Worm (Caenorhabditis elegans) whole organism, L1 larva: Measurements from ENCODE around the gene col-154.

ENCODE experiments used
- alr-1 ChIP-seq: fragments of 200-800 bp; sonication (Bioruptor generic); optimal IDR thresholded peaks from 2 replicates; lab custom pipeline; 2018; ENCODE audit warnings: borderline replicate concordance, mild to moderate bottlenecking, missing genetic modification characterization, missing compliant biosample characterization
- aly-2 ChIP-seq: fragments of 150-350 bp; optimal IDR thresholded peaks from 2 replicates; lab custom pipeline; 2014; ENCODE audit warnings: missing biosample characterization, missing genetic modification characterization
- ceh-8 ChIP-seq: fragments of 200-800 bp; sonication (Bioruptor generic); optimal IDR thresholded peaks from 2 replicates; lab custom pipeline; 2018; ENCODE audit warnings: mild to moderate bottlenecking, missing genetic modification characterization, moderate library complexity, missing compliant biosample characterization
- ces-1 ChIP-seq: fragments of 150-350 bp; optimal IDR thresholded peaks from 2 replicates; lab custom pipeline; 2014; ENCODE audit warnings: missing biosample characterization, missing genetic modification reagents, missing genetic modification characterization
- dpl-1 ChIP-seq, 3 experiments: fragments of 150-350 bp in 2 of 3; sonication (generic microtip) in 1 of 3; optimal IDR thresholded peaks; 2 replicates each; lab custom pipeline; 2014 to 2017; ENCODE audit warnings: missing biosample characterization in 3 of 3, missing genetic modification characterization in 3 of 3, missing genetic modification reagents in 3 of 3
- efl-1 ChIP-seq, 4 experiments: fragments of 150-350 bp; optimal IDR thresholded peaks in 3 of 4; peaks in 1 of 4; 1 replicate in 1 of 4; 2 replicates in 3 of 4; lab custom pipeline; 2014; ENCODE audit warnings: missing biosample characterization in 2 of 4, missing genetic modification characterization in 2 of 4, missing genetic modification reagents in 2 of 4
- egl-13 ChIP-seq: sonication (generic microtip); optimal IDR thresholded peaks from 2 replicates; lab custom pipeline; 2016; ENCODE audit warnings: missing genotype, missing genetic modification reagents, missing genetic modification characterization, missing compliant biosample characterization
- egl-27 ChIP-seq, 2 experiments: fragments of 150-350 bp in 1 of 2; sonication (generic microtip); optimal IDR thresholded peaks; 3 replicates each; lab custom pipeline; 2017 to 2018; ENCODE audit warnings: missing biosample characterization in 2 of 2, missing genetic modification characterization in 2 of 2, missing genetic modification reagents in 2 of 2
- elt-2 ChIP-seq: sonication (generic microtip); optimal IDR thresholded peaks from 2 replicates; lab custom pipeline; 2016; ENCODE audit warnings: missing genetic modification characterization, mild to moderate bottlenecking, inconsistent platforms, missing compliant biosample characterization, missing genetic modification reagents
- elt-3 ChIP-seq, 6 experiments: fragments of 150-350 bp in 1 of 6; sonication (generic microtip); optimal IDR thresholded peaks; 2 replicates each; lab custom pipeline; 2017 to 2018; ENCODE audit warnings: missing biosample characterization in 6 of 6, missing genetic modification characterization in 6 of 6, inconsistent platforms in 1 of 6
- fkh-10 ChIP-seq: sonication (generic microtip); optimal IDR thresholded peaks from 2 replicates; lab custom pipeline; 2017; ENCODE audit warnings: missing biosample characterization, missing genetic modification reagents, missing genetic modification characterization
- fkh-4 ChIP-seq: sonication (generic microtip); optimal IDR thresholded peaks from 2 replicates; lab custom pipeline; 2016; ENCODE audit warnings: missing compliant biosample characterization, missing genetic modification characterization, borderline replicate concordance
- fkh-8 ChIP-seq: sonication (generic microtip); optimal IDR thresholded peaks from 2 replicates; lab custom pipeline; 2016; ENCODE audit warnings: mild to moderate bottlenecking, missing genetic modification characterization, missing compliant biosample characterization
- grh-1 ChIP-seq: fragments of 200-800 bp; sonication (Bioruptor generic); IDR thresholded peaks from 2 replicates; pipeline ENCODE4 v1.3.6; 2022; ENCODE audit warnings: missing genetic modification reagents, missing genetic modification characterization, missing compliant biosample characterization
- isw-1 ChIP-seq: fragments of 200-800 bp; sonication (Bioruptor generic); IDR thresholded peaks from 2 replicates; pipeline ENCODE4 v1.3.6; 2022; ENCODE audit warnings: missing genetic modification characterization, missing compliant biosample characterization
- lin-13 ChIP-seq: fragments of 150-350 bp; optimal IDR thresholded peaks from 2 replicates; lab custom pipeline; 2014; ENCODE audit warnings: missing biosample characterization, missing genetic modification reagents, missing genetic modification characterization
- lin-14 ChIP-seq: fragments of 200-800 bp; sonication (Bioruptor generic); optimal IDR thresholded peaks from 2 replicates; lab custom pipeline; 2018; ENCODE audit warnings: mild to moderate bottlenecking, missing genetic modification characterization, moderate library complexity, missing compliant biosample characterization
- lin-35 ChIP-seq, 2 experiments: fragments of 150-350 bp; optimal IDR thresholded peaks; 2 replicates each; lab custom pipeline; 2014; ENCODE audit warnings: missing biosample characterization in 2 of 2, missing genetic modification characterization in 2 of 2, missing genetic modification reagents in 2 of 2
- lir-3 ChIP-seq: sonication (generic microtip); optimal IDR thresholded peaks from 2 replicates; lab custom pipeline; 2016; ENCODE audit warnings: mild to moderate bottlenecking, missing genetic modification characterization, moderate library complexity, missing compliant biosample characterization; ENCODE audit not compliant: poor library complexity
- lsy-2 ChIP-seq, 2 experiments: fragments of 150-350 bp; optimal IDR thresholded peaks; 2 replicates each; lab custom pipeline; 2014; ENCODE audit warnings: missing biosample characterization in 2 of 2, missing genetic modification characterization in 2 of 2
- mab-9 ChIP-seq: fragments of 200-800 bp; sonication (Bioruptor generic); IDR thresholded peaks from 2 replicates; pipeline ENCODE4 v1.3.6; 2022; ENCODE audit warnings: missing genetic modification reagents, missing genetic modification characterization, missing compliant biosample characterization
- mef-2 ChIP-seq: fragments of 150-350 bp; optimal IDR thresholded peaks from 2 replicates; lab custom pipeline; 2014; ENCODE audit warnings: missing biosample characterization, missing genetic modification characterization
- mep-1 ChIP-seq: fragments of 150-350 bp; optimal IDR thresholded peaks from 2 replicates; lab custom pipeline; 2014; ENCODE audit warnings: missing biosample characterization, missing genetic modification characterization
- nhr-19 ChIP-seq: fragments of 200-800 bp; sonication (Bioruptor generic); conservative IDR thresholded peaks from 2 replicates; pipeline ENCODE4 v1.3.6; 2022; ENCODE audit warnings: missing genetic modification characterization, missing compliant biosample characterization
- nhr-20 ChIP-seq: sonication (generic microtip); optimal IDR thresholded peaks from 2 replicates; lab custom pipeline; 2016; ENCODE audit warnings: mild to moderate bottlenecking, missing genetic modification characterization, missing compliant biosample characterization
- nhr-237 ChIP-seq: fragments of 150-350 bp; optimal IDR thresholded peaks from 2 replicates; lab custom pipeline; 2014; ENCODE audit warnings: missing biosample characterization, missing genetic modification characterization
- nhr-28 ChIP-seq: fragments of 150-350 bp; optimal IDR thresholded peaks from 2 replicates; lab custom pipeline; 2014; ENCODE audit warnings: missing biosample characterization, missing genetic modification characterization
- nhr-71 ChIP-seq: sonication (generic microtip); optimal IDR thresholded peaks from 2 replicates; lab custom pipeline; 2016; ENCODE audit warnings: mild to moderate bottlenecking, missing genetic modification characterization, moderate library complexity, missing compliant biosample characterization
- nhr-76 ChIP-seq: sonication (generic microtip); optimal IDR thresholded peaks from 2 replicates; lab custom pipeline; 2017; ENCODE audit warnings: missing biosample characterization, missing genetic modification characterization
- nhr-77 ChIP-seq: fragments of 150-350 bp; optimal IDR thresholded peaks from 2 replicates; lab custom pipeline; 2014; ENCODE audit warnings: missing biosample characterization, missing genetic modification characterization
- pax-3 ChIP-seq: fragments of 200-800 bp; sonication (Bioruptor generic); optimal IDR thresholded peaks from 2 replicates; lab custom pipeline; 2018; ENCODE audit warnings: mild to moderate bottlenecking, missing genetic modification characterization, moderate library complexity, missing compliant biosample characterization
- pqm-1 ChIP-seq: sonication (generic microtip); optimal IDR thresholded peaks from 3 replicates; lab custom pipeline; 2017; ENCODE audit warnings: missing biosample characterization, missing genetic modification characterization
- rnt-1 ChIP-seq: sonication (generic microtip); optimal IDR thresholded peaks from 2 replicates; lab custom pipeline; 2016; ENCODE audit warnings: mild to moderate bottlenecking, missing genetic modification characterization, moderate library complexity, missing compliant biosample characterization
- skn-1 ChIP-seq: fragments of 150-350 bp; optimal IDR thresholded peaks from 2 replicates; lab custom pipeline; 2014; ENCODE audit warnings: missing biosample characterization, missing genetic modification characterization
- sup-37 ChIP-seq: fragments of 200-800 bp; sonication (Bioruptor generic); optimal IDR thresholded peaks from 2 replicates; lab custom pipeline; 2018; ENCODE audit warnings: mild to moderate bottlenecking, missing genetic modification characterization, missing compliant biosample characterization
- tlp-1 ChIP-seq: fragments of 150-350 bp; optimal IDR thresholded peaks from 2 replicates; lab custom pipeline; 2014; ENCODE audit warnings: missing biosample characterization, missing genetic modification characterization
- unc-86 ChIP-seq: sonication (generic microtip); optimal IDR thresholded peaks from 2 replicates; lab custom pipeline; 2016; ENCODE audit warnings: missing genetic modification characterization, missing compliant biosample characterization
- unc-98 ChIP-seq: fragments of 200-800 bp; sonication (Bioruptor generic); IDR thresholded peaks from 2 replicates; pipeline ENCODE4 v1.3.6; 2022; ENCODE audit warnings: missing genetic modification characterization, missing compliant biosample characterization
- vab-15 ChIP-seq: sonication (generic microtip); optimal IDR thresholded peaks from 2 replicates; lab custom pipeline; 2017; ENCODE audit warnings: missing genotype, mild to moderate bottlenecking, missing genetic modification characterization, missing compliant biosample characterization
- xbp-1 ChIP-seq: sonication (generic microtip); optimal IDR thresholded peaks from 2 replicates; lab custom pipeline; 2016; ENCODE audit warnings: missing genetic modification characterization, missing compliant biosample characterization
- zip-4 ChIP-seq: fragments of 200-800 bp; sonication (Bioruptor generic); optimal IDR thresholded peaks from 2 replicates; lab custom pipeline; 2018; ENCODE audit warnings: mild to moderate bottlenecking, missing genetic modification characterization, moderate library complexity, missing compliant biosample characterization

Gene col-154

DNA sequence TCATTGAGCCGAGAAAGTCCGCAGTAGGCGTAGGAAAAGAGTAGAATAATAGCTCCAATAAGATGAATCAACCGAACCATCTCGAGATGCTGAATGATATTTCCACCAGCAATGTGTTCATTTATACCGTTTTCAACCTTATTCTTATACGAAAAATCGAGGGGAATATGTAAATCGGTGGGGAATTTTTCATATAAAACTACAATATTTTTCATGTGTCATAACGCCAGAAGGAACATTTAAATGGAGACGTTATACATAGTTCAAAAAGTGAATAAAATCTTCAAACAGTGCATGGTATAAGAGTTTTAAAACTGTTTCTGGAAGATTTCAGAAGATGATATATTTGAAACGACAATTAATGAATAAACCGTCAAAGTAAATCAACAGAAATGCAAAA lies 17.4 kb downstream of the col-154 start, which contains the start of gene nas-19:
TSS of gene nas-19 (minus strand) at position 101 of the 400 bp plus-strand sequence.
- TF ChIP-seq nhr-20 (tag; lab: Kevin White, UChicago): no peak
- TF ChIP-seq nhr-71 (tag; lab: Kevin White, UChicago): no peak
- no peak for TF ChIP-seq unc-98 (GFP tag; lab: Robert Waterston, UW)
- no peak for TF ChIP-seq isw-1 (GFP tag; lab: Robert Waterston, UW)
- TF ChIP-seq pqm-1: no peak
- no peak for TF ChIP-seq lsy-2 (tag; optimal IDR thresholded peaks at IDR 0.05; lab: Kevin White, UChicago)
- no peak for TF ChIP-seq sup-37 (GFP tag; lab: Kevin White, UChicago)
- no peak for TF ChIP-seq pax-3

DNA sequence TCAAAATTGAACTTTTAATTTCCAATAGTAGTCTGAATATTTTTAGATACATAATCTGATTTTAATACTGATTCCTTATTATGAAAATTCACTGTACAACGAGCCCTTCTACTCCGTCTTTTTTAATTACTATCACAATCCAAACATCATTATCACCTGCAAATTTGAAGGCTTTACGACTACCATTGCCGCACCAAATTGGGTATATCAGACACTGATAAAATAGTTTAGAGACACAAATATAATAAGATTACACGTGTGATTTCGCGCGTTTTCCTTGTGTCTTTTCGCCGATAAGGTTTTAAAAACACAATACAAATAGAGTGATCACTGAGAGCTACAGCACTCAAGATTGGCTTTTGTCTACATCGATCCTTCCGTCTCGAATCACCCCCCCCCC lies 17.9 kb downstream of the col-154 start:
- TF ChIP-seq pqm-1 (peak; percentile 74), tlp-1 (tag; lab: Kevin White, UChicago) (peak; percentile 82), elt-2 (tag; lab: Kevin White, UChicago) (peak; percentile 92), nhr-28 (tag; lab: Kevin White, UChicago) (no peak), nhr-19 (no peak)

DNA sequence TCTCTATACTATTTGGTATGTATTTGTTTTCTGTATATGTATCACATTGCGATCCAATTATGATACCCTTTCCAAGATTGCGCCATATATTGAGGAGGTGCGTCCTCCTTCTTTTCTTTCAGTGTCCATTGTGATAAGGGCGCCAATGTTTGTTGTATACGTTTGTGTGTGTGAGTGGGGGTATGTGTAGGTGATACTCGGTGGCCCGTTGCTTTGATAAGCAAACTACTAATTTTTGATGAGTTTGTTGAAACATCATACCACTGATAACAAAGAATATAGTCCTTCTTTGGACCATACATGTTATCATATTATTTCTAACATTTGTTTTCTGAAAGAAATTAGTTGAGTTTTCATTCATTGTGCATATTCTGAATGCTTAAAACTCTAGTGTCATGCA lies 18.5 kb downstream of the col-154 start:
- TF ChIP-seq unc-98 (GFP tag; lab: Robert Waterston, UW) (no peak), nhr-19 (no peak), fkh-10 (GFP tag; lab: Kevin White, UChicago) (no peak), elt-2 (tag; lab: Kevin White, UChicago) (peak; percentile 90), lin-14 (no peak), nhr-77 (tag; lab: Kevin White, UChicago) (no peak), nhr-71 (tag; lab: Kevin White, UChicago) (no peak), elt-3 (tag; optimal IDR thresholded peaks at IDR 0.05; lab: Kevin White, UChicago) (no peak), dpl-1 (GFP tag; optimal IDR thresholded peaks at IDR 0.05; lab: Kevin White, UChicago) (no peak), pqm-1 (peak; percentile 52), skn-1 (no peak), zip-4 (no peak), ceh-8 (GFP tag; lab: Kevin White, UChicago) (no peak), lin-35 (GFP tag; optimal IDR thresholded peaks at IDR 0.05; lab: Kevin White, UChicago) (peak in 1 of 2 experiments; percentile 20), rnt-1 (no peak), efl-1 (optimal IDR thresholded peaks at IDR 0.05; lab: Kevin White, UChicago) (no peak), efl-1 (GFP tag; optimal IDR thresholded peaks at IDR 0.05 in 1 of 2; lab: Kevin White, UChicago) (no peak)

DNA sequence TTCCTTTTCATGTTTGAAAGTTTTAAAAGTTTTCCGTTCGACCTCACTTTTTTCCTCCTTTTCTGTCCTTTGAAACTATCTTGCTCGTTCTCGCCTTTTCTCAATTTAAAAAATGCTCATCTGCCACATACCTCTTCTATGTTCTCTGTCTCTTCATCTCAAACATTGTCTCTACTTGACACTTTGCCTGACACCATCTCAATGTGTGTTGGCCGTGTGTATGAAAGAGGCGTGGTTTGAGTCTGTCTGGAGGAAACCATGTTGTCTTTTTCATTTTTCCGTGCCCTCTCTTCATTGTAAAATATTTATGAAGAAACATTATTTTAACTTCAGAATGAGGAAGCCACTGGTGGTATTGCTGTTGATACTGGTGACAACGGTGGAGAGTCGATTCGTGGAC lies 22.1 kb downstream of the col-154 start, which contains the start of gene K03B8.6:
TSS of gene K03B8.6 (plus strand) at position 334 of the 400 bp plus-strand sequence.
- no peak for TF ChIP-seq nhr-237 (tag; lab: Kevin White, UChicago)
- no peak for TF ChIP-seq grh-1 (GFP tag; lab: Robert Waterston, UW)
- TF ChIP-seq egl-13: no peak
- TF ChIP-seq alr-1 (tag; lab: Kevin White, UChicago): no peak
- TF ChIP-seq mef-2 (tag; lab: Kevin White, UChicago): no peak
- TF ChIP-seq lin-13 (GFP tag; lab: Kevin White, UChicago): no peak
- no peak for TF ChIP-seq xbp-1 (tag; lab: Kevin White, UChicago)
- TF ChIP-seq mab-9 (GFP tag; lab: Robert Waterston, UW): no peak
- no peak for TF ChIP-seq egl-27 (tag; optimal IDR thresholded peaks at IDR 0.05; lab: Kevin White, UChicago)
- TF ChIP-seq vab-15 (tag; lab: Kevin White, UChicago): no peak
- TF ChIP-seq efl-1 (optimal IDR thresholded peaks at IDR 0.05; lab: Kevin White, UChicago): no peak
- no peak for TF ChIP-seq efl-1 (GFP tag; optimal IDR thresholded peaks at IDR 0.05 in 1 of 2; lab: Kevin White, UChicago)
- TF ChIP-seq nhr-28 (tag; lab: Kevin White, UChicago): no peak
- no peak for TF ChIP-seq lir-3
- no peak for TF ChIP-seq mep-1 (tag; lab: Kevin White, UChicago)
- no peak for TF ChIP-seq unc-86 (tag; lab: Kevin White, UChicago)
- no peak for TF ChIP-seq ces-1
- no peak for TF ChIP-seq fkh-4
- TF ChIP-seq fkh-8: no peak
- no peak for TF ChIP-seq nhr-76
- no peak for TF ChIP-seq aly-2 (tag; lab: Kevin White, UChicago)
